Worm (Caenorhabditis elegans) whole organism, L4 larva: ENCODE measurements around the gene B0228.7.

Source experiments
- aly-2 ChIP-seq: sonication (generic microtip); optimal IDR thresholded peaks from 2 replicates; lab custom pipeline; 2018; ENCODE audit warnings: missing biosample characterization, missing genetic modification characterization
- ama-1 ChIP-seq: fragments of 150-350 bp; optimal IDR thresholded peaks from 2 replicates; lab custom pipeline; 2014; ENCODE audit warnings: inconsistent platforms, mixed read lengths
- ceh-28 ChIP-seq: fragments of 150-350 bp; optimal IDR thresholded peaks from 2 replicates; lab custom pipeline; 2014; ENCODE audit warnings: missing biosample characterization, missing genetic modification reagents, missing genetic modification characterization
- dmd-8 ChIP-seq: fragments of 200-800 bp; sonication (Bioruptor generic); IDR thresholded peaks from 2 replicates; pipeline ENCODE4 v1.3.6; 2022; ENCODE audit warnings: missing genetic modification characterization, missing compliant biosample characterization
- hlh-30 ChIP-seq: sonication (generic microtip); optimal IDR thresholded peaks from 2 replicates; lab custom pipeline; 2017; ENCODE audit warnings: antibody characterized with exemption, mild to moderate bottlenecking, missing genetic modification characterization, missing compliant biosample characterization; ENCODE audit not compliant: insufficient read depth
- jun-1 ChIP-seq: fragments of 150-350 bp; optimal IDR thresholded peaks from 2 replicates; lab custom pipeline; 2014; ENCODE audit warnings: missing biosample characterization, missing genetic modification reagents, missing genetic modification characterization
- lin-15B ChIP-seq: fragments of 150-350 bp; sonication (generic microtip); optimal IDR thresholded peaks from 3 replicates; lab custom pipeline; 2014; ENCODE audit warnings: missing biosample characterization, missing genetic modification characterization
- mdt-29 ChIP-seq: fragments of 200-800 bp; sonication (Bioruptor generic); IDR thresholded peaks from 2 replicates; pipeline ENCODE4 v1.3.6; 2022; ENCODE audit warnings: missing genetic modification reagents, missing genetic modification characterization, missing compliant biosample characterization
- nhr-25 ChIP-seq: sonication (generic microtip); optimal IDR thresholded peaks from 2 replicates; lab custom pipeline; 2017; ENCODE audit warnings: missing genetic modification characterization, mild to moderate bottlenecking, missing compliant biosample characterization, antibody characterized with exemption, moderate library complexity, borderline replicate concordance; ENCODE audit not compliant: insufficient read depth
- nhr-41 ChIP-seq: fragments of 200-800 bp; sonication (Bioruptor generic); IDR thresholded peaks from 2 replicates; pipeline ENCODE4 v1.3.6; 2022; ENCODE audit warnings: missing genetic modification reagents, missing genetic modification characterization, missing compliant biosample characterization
- skn-1 ChIP-seq: fragments of 150-350 bp; optimal IDR thresholded peaks from 2 replicates; lab custom pipeline; 2014; ENCODE audit warnings: missing biosample characterization, missing genetic modification characterization
- tag-97 ChIP-seq: fragments of 200-800 bp; sonication (Bioruptor generic); IDR thresholded peaks from 2 replicates; pipeline ENCODE4 v1.3.6; 2022; ENCODE audit warnings: missing genetic modification characterization, missing compliant biosample characterization
- unc-39 ChIP-seq: sonication (generic microtip); optimal IDR thresholded peaks from 2 replicates; lab custom pipeline; 2017; ENCODE audit warnings: missing biosample characterization, missing genetic modification characterization
- ztf-11 ChIP-seq: fragments of 150-350 bp; optimal IDR thresholded peaks from 2 replicates; lab custom pipeline; 2014; ENCODE audit warnings: missing biosample characterization, missing genetic modification characterization

- no peak for TF ChIP-seq aly-2
- TF ChIP-seq unc-39: no peak
- no peak for TF ChIP-seq ama-1
- no peak for TF ChIP-seq ceh-28 (tag; lab: Kevin White, UChicago)
- TF ChIP-seq mdt-29 (GFP tag; lab: Robert Waterston, UW): no peak
- TF ChIP-seq jun-1 (tag; lab: Kevin White, UChicago): no peak
- TF ChIP-seq skn-1: no peak
- TF ChIP-seq ztf-11 (tag; lab: Kevin White, UChicago): no peak
- TF ChIP-seq nhr-41 (GFP tag; lab: Robert Waterston, UW): no peak
- TF ChIP-seq hlh-30 (tag; lab: Kevin White, UChicago): no peak
- no peak for TF ChIP-seq lin-15B
- TF ChIP-seq dmd-8 (GFP tag; lab: Robert Waterston, UW): no peak
- TF ChIP-seq tag-97 (GFP tag; lab: Robert Waterston, UW): no peak
- no peak for TF ChIP-seq nhr-25 (tag; lab: Kevin White, UChicago)
These were observed 33.7 kb upstream of the B0228.7 start for ce11 chrII:7792514-7792913.
